Worm (Caenorhabditis elegans): ENCODE results near the gene F52H2.3.

The F52H2.3 gene

ce11 chrX:2532357-2532756 lies 8.5 kb downstream of the F52H2.3 start, which contains the start of gene tbc-12:
TSS of gene tbc-12 (minus strand) at chrX:2532457.
- TF ChIP-seq zip-8 (tag; optimal IDR thresholded peaks at IDR 0.05): no peak
- TF ChIP-seq ces-1 (GFP tag; optimal IDR thresholded peaks at IDR 0.05): peak; percentile 30

- TF ChIP-seq nhr-76 (tag; optimal IDR thresholded peaks at IDR 0.05) (no peak), ztf-11 (tag; optimal IDR thresholded peaks at IDR 0.05) (no peak), ces-1 (GFP tag; optimal IDR thresholded peaks at IDR 0.05) (no peak), lin-13 (tag; optimal IDR thresholded peaks at IDR 0.05) (no peak), tbx-8 (GFP tag; optimal IDR thresholded peaks at IDR 0.05) (no peak), blmp-1 (tag; optimal IDR thresholded peaks at IDR 0.05) (no peak), mab-5 (tag; optimal IDR thresholded peaks at IDR 0.05) (no peak), snpc-4 (tag; optimal IDR thresholded peaks at IDR 0.05) (no peak), mep-1 (tag; optimal IDR thresholded peaks at IDR 0.05) (no peak), lin-32 (GFP tag; optimal IDR thresholded peaks at IDR 0.05) (no peak)
These were observed 9.6 kb downstream of the F52H2.3 start for ce11 chrX:2531276-2531675.

ce11 chrX:2527877-2528276 lies 13.0 kb downstream of the F52H2.3 start:
- TF ChIP-seq sem-2 (GFP tag; optimal IDR thresholded peaks at IDR 0.05) (no peak), mab-5 (tag; optimal IDR thresholded peaks at IDR 0.05) (no peak), lin-32 (GFP tag; optimal IDR thresholded peaks at IDR 0.05) (no peak), unc-62 (GFP tag; optimal IDR thresholded peaks at IDR 0.05) (no peak), unc-120 (tag; optimal IDR thresholded peaks at IDR 0.05; ENCODE audit: poor library complexity, severe bottlenecking) (peak; percentile 37), sptf-1 (tag; optimal IDR thresholded peaks at IDR 0.05) (peak; percentile 45), nhr-2 (tag; optimal IDR thresholded peaks at IDR 0.05) (no peak), nhr-12 (tag; optimal IDR thresholded peaks at IDR 0.05) (no peak), mls-2 (tag; optimal IDR thresholded peaks at IDR 0.05) (no peak), snpc-4 (tag; optimal IDR thresholded peaks at IDR 0.05) (no peak), ceh-83 (GFP tag; optimal IDR thresholded peaks at IDR 0.05) (no peak), ceh-43 (GFP tag; optimal IDR thresholded peaks at IDR 0.05) (no peak), zip-8 (tag; optimal IDR thresholded peaks at IDR 0.05) (no peak), blmp-1 (tag; optimal IDR thresholded peaks at IDR 0.05) (no peak), lsy-2 (tag; optimal IDR thresholded peaks at IDR 0.05) (no peak), lin-13 (tag; optimal IDR thresholded peaks at IDR 0.05) (no peak), cnd-1 (tag; optimal IDR thresholded peaks at IDR 0.05) (peak; percentile 8), ztf-11 (tag; optimal IDR thresholded peaks at IDR 0.05) (no peak), hlh-1 (tag; optimal IDR thresholded peaks at IDR 0.05) (no peak), nhr-76 (tag; optimal IDR thresholded peaks at IDR 0.05) (no peak)

- TF ChIP-seq mab-5 (tag; optimal IDR thresholded peaks at IDR 0.05) (no peak), M03D4.4 (tag; optimal IDR thresholded peaks at IDR 0.05) (no peak), blmp-1 (tag; optimal IDR thresholded peaks at IDR 0.05) (no peak)
These were observed 13.7 kb downstream of the F52H2.3 start for ce11 chrX:2527194-2527593.

ce11 chrX:2526078-2526477 lies 14.8 kb downstream of the F52H2.3 start:
- no peak for TF ChIP-seq ztf-11 (tag; optimal IDR thresholded peaks at IDR 0.05)
- no peak for TF ChIP-seq M03D4.4 (tag; optimal IDR thresholded peaks at IDR 0.05)
- TF ChIP-seq tbx-8 (GFP tag; optimal IDR thresholded peaks at IDR 0.05): no peak
- TF ChIP-seq mab-5 (tag; optimal IDR thresholded peaks at IDR 0.05): no peak
- no peak for TF ChIP-seq nhr-28 (tag; optimal IDR thresholded peaks at IDR 0.05)
- TF ChIP-seq hlh-1 (tag; optimal IDR thresholded peaks at IDR 0.05): no peak
- TF ChIP-seq zip-8 (tag; optimal IDR thresholded peaks at IDR 0.05): no peak
- no peak for TF ChIP-seq nhr-2 (tag; optimal IDR thresholded peaks at IDR 0.05)
- no peak for TF ChIP-seq mls-2 (tag; optimal IDR thresholded peaks at IDR 0.05)
- no peak for TF ChIP-seq elt-1 (tag; optimal IDR thresholded peaks at IDR 0.05; ENCODE audit: borderline replicate concordance, insufficient read depth)
- TF ChIP-seq unc-120 (tag; optimal IDR thresholded peaks at IDR 0.05; ENCODE audit: poor library complexity, severe bottlenecking): no peak
- no peak for TF ChIP-seq nhr-12 (tag; optimal IDR thresholded peaks at IDR 0.05)
- TF ChIP-seq sptf-1 (tag; optimal IDR thresholded peaks at IDR 0.05): no peak
- TF ChIP-seq ceh-39 (tag; optimal IDR thresholded peaks at IDR 0.05): no peak
- TF ChIP-seq ham-2 (GFP tag; optimal IDR thresholded peaks at IDR 0.05): no peak
- TF ChIP-seq pha-4 (tag; optimal IDR thresholded peaks at IDR 0.05): no peak
- no peak for TF ChIP-seq sem-2 (GFP tag; optimal IDR thresholded peaks at IDR 0.05)
- no peak for TF ChIP-seq ceh-83 (GFP tag; optimal IDR thresholded peaks at IDR 0.05)
- TF ChIP-seq blmp-1 (tag; optimal IDR thresholded peaks at IDR 0.05): no peak
- TF ChIP-seq lsy-2 (tag; optimal IDR thresholded peaks at IDR 0.05): no peak

- TF ChIP-seq ces-1 (GFP tag; optimal IDR thresholded peaks at IDR 0.05) (peak; percentile 51), pha-4 (tag; optimal IDR thresholded peaks at IDR 0.05) (no peak)
These were observed 18.2 kb downstream of the F52H2.3 start for ce11 chrX:2522658-2523057.
